Worm (Caenorhabditis elegans) whole organism, late embryonic: ENCODE results near the gene F38H4.5.

ENCODE experiments used
- K09A11.1 ChIP-seq: sonication (generic microtip); optimal IDR thresholded peaks from 2 replicates; lab custom pipeline; 2017; ENCODE audit warnings: antibody characterized with exemption, mild to moderate bottlenecking, missing genetic modification characterization, missing compliant biosample characterization; ENCODE audit not compliant: insufficient read depth
- T23F11.4 ChIP-seq: fragments of 200-800 bp; sonication (Bioruptor generic); optimal IDR thresholded peaks from 2 replicates; lab custom pipeline; 2018; ENCODE audit warnings: mild to moderate bottlenecking, missing genetic modification characterization, missing compliant biosample characterization
- ceh-45 ChIP-seq: fragments of 200-800 bp; sonication (Bioruptor generic); IDR thresholded peaks from 2 replicates; pipeline ENCODE4 v1.3.6; 2022; ENCODE audit warnings: missing genetic modification reagents, missing genetic modification characterization, missing compliant biosample characterization
- hlh-13 ChIP-seq: fragments of 200-800 bp; sonication (Bioruptor generic); optimal IDR thresholded peaks from 2 replicates; lab custom pipeline; 2018; ENCODE audit warnings: mild to moderate bottlenecking, missing genetic modification characterization, missing compliant biosample characterization
- nhr-11 ChIP-seq: fragments of 150-350 bp; optimal IDR thresholded peaks from 2 replicates; lab custom pipeline; 2014; ENCODE audit warnings: missing biosample characterization, missing genetic modification characterization
- npax-4 ChIP-seq: sonication (generic microtip); optimal IDR thresholded peaks from 2 replicates; lab custom pipeline; 2016; ENCODE audit warnings: missing genetic modification characterization, missing compliant biosample characterization
- syd-9 ChIP-seq: sonication (generic microtip); optimal IDR thresholded peaks from 2 replicates; lab custom pipeline; 2016; ENCODE audit warnings: mild to moderate bottlenecking, missing genetic modification characterization, moderate library complexity, missing compliant biosample characterization

Gene F38H4.5

ce11 chrIV:11901215-11901614 is 49.2 kb downstream of the F38H4.5 start:
- TF ChIP-seq K09A11.1 (no peak), npax-4 (tag; lab: Kevin White, UChicago) (no peak), nhr-11 (tag; lab: Kevin White, UChicago) (no peak), syd-9 (tag; lab: Kevin White, UChicago) (no peak), ceh-45 (no peak), T23F11.4 (GFP tag; lab: Kevin White, UChicago) (no peak), hlh-13 (GFP tag; lab: Kevin White, UChicago) (no peak)
